Worm (Caenorhabditis elegans) whole organism, midembryonic: ENCODE measurements around the gene sre-1.

Source experiments
- T22C8.4 ChIP-seq: fragments of 200-800 bp; sonication (Bioruptor generic); IDR thresholded peaks from 2 replicates; pipeline ENCODE4 v1.3.6; 2022; ENCODE audit warnings: missing genetic modification characterization, missing compliant biosample characterization
- flt-1 ChIP-seq: fragments of 200-800 bp; sonication (Bioruptor generic); IDR thresholded peaks from 2 replicates; pipeline ENCODE4 v1.3.6; 2022; ENCODE audit warnings: missing genetic modification characterization, missing compliant biosample characterization

DNA sequence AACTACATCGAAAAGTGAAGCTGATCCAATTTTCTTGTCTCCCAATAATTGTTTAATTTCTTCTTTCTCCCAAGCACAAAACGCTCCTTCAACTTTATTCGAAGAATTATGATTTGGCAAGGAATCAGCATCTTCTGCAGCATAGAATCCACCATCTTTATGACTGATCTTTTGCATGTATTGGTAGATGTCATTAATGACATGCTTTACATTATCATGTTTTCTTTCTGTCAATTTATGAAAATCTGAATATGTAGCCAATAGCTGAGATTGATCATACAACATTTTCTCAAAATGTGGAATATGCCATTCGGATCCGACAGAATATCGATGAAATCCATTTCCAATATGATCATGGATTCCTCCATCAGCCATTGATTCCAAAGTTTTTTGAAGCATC lies 12.3 kb upstream of the sre-1 start:
- no peak for TF ChIP-seq flt-1
- TF ChIP-seq T22C8.4 (GFP tag; lab: Robert Waterston, UW), result no peak
